Fruit fly (Drosophila melanogaster) S2 (cell line): ENCODE measurements around the gene papi.

Source experiments
- CG8478 ChIP-seq: fragments of >200 bp; optimal IDR thresholded peaks from 2 replicates; lab custom pipeline; 2018
- CTCF ChIP-seq, 2 experiments: fragments of >200 bp; optimal IDR thresholded peaks; 2 replicates each; lab custom pipeline; 2018

- no peak for TF ChIP-seq CG8478 (lab: Kevin White, UChicago)
- no peak for TF ChIP-seq CTCF (optimal IDR thresholded peaks at IDR 0.05; lab: Kevin White, UChicago)
Measured at dm6 chr2L:2194305-2194828, 26.2 kb upstream of the papi start.
